Fruit fly (Drosophila melanogaster): ENCODE measurements around the gene CG12078.

Gene CG12078

DNA sequence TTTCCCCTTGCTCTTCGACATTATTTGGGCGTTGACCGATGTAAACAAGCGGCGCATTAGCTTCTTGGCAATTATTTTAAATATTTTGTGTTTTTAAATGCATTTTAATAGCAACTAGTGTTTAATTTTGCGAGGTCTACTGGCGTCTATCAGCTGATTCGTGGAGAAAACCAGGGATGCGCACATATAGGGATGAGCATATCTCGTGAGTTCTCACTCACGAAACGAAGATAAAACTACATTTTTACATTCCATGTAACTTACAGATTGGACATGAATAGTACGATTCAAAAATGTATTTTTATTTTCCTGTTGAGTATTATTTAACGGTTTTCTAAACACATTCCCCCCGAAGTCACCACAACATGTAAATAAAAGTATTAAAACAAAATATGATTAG, 46.6 kb downstream of the CG12078 start, which contains the start of gene CG14966:
TSS of gene CG14966 (minus strand) at position 168 of the 400 bp plus-strand sequence.
- TF ChIP-seq Myc (optimal IDR thresholded peaks at IDR 0.05) (no peak), insv (optimal IDR thresholded peaks at IDR 0.05) (no peak), Sin3A (optimal IDR thresholded peaks at IDR 0.05) (no peak), h (optimal IDR thresholded peaks at IDR 0.05) (no peak), psq (optimal IDR thresholded peaks at IDR 0.05) (no peak), ttk (optimal IDR thresholded peaks at IDR 0.05) (no peak)

DNA sequence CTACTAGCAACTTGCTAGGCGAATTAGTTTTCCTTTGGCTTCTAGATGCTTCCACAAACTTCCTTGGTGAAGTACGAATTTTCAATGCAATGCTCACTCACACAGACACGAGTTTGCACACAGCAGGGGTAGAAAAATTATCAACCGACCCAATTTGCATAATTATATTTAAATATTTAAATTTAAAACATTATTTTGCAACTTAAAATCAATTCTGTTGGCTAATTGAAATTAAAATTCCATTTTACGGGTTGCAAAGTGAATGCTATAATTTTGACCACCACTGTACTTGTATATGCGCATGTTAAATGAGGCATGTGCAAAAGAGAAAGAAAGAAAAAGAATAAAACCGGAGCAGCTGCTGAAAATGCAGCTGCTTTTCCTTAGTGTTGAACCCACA, 50.0 kb downstream of the CG12078 start:
- TF ChIP-seq ttk (optimal IDR thresholded peaks at IDR 0.05) (no peak), Sin3A (optimal IDR thresholded peaks at IDR 0.05) (no peak), psq (optimal IDR thresholded peaks at IDR 0.05) (no peak), Myc (optimal IDR thresholded peaks at IDR 0.05) (no peak), insv (optimal IDR thresholded peaks at IDR 0.05) (no peak), h (optimal IDR thresholded peaks at IDR 0.05) (no peak)
